Worm (Caenorhabditis elegans) whole organism, late embryonic: ENCODE measurements around the gene M04D8.8.

Experiments
- F13H6.1 ChIP-seq: sonication (generic microtip); optimal IDR thresholded peaks from 2 replicates; lab custom pipeline; 2016; ENCODE audit warnings: missing genetic modification characterization, missing compliant biosample characterization
- K02D7.2 ChIP-seq: sonication (generic microtip); optimal IDR thresholded peaks from 2 replicates; lab custom pipeline; 2017; ENCODE audit warnings: mild to moderate bottlenecking, missing genetic modification characterization, missing compliant biosample characterization
- K09A11.1 ChIP-seq: sonication (generic microtip); optimal IDR thresholded peaks from 2 replicates; lab custom pipeline; 2017; ENCODE audit warnings: antibody characterized with exemption, mild to moderate bottlenecking, missing genetic modification characterization, missing compliant biosample characterization; ENCODE audit not compliant: insufficient read depth
- Y22D7AL.16 ChIP-seq: sonication (generic microtip); optimal IDR thresholded peaks from 2 replicates; lab custom pipeline; 2016; ENCODE audit warnings: missing genetic modification characterization, missing compliant biosample characterization
- ahr-1 ChIP-seq: sonication (generic microtip); optimal IDR thresholded peaks from 2 replicates; lab custom pipeline; 2016; ENCODE audit warnings: missing genetic modification characterization, missing compliant biosample characterization
- ama-1 ChIP-seq: fragments of 150-350 bp; optimal IDR thresholded peaks from 2 replicates; lab custom pipeline; 2014
- ceh-18 ChIP-seq: sonication (generic microtip); optimal IDR thresholded peaks from 2 replicates; lab custom pipeline; 2016; ENCODE audit warnings: missing genetic modification characterization, missing compliant biosample characterization
- ceh-19 ChIP-seq: fragments of 200-800 bp; sonication (Bioruptor generic); optimal IDR thresholded peaks from 2 replicates; lab custom pipeline; 2018; ENCODE audit warnings: mild to moderate bottlenecking, missing genetic modification characterization, missing compliant biosample characterization
- ceh-2 ChIP-seq: sonication (generic microtip); optimal IDR thresholded peaks from 2 replicates; lab custom pipeline; 2016; ENCODE audit warnings: missing genotype, missing genetic modification characterization, missing compliant biosample characterization
- ceh-24 ChIP-seq: sonication (generic microtip); optimal IDR thresholded peaks from 2 replicates; lab custom pipeline; 2016; ENCODE audit warnings: mild to moderate bottlenecking, missing genetic modification characterization, missing compliant biosample characterization
- ceh-31 ChIP-seq: sonication (generic microtip); optimal IDR thresholded peaks from 2 replicates; lab custom pipeline; 2016; ENCODE audit warnings: missing genetic modification characterization, missing compliant biosample characterization
- ceh-45 ChIP-seq: fragments of 200-800 bp; sonication (Bioruptor generic); IDR thresholded peaks from 2 replicates; pipeline ENCODE4 v1.3.6; 2022; ENCODE audit warnings: missing genetic modification reagents, missing genetic modification characterization, missing compliant biosample characterization
- ceh-48 ChIP-seq: sonication (generic microtip); optimal IDR thresholded peaks from 2 replicates; lab custom pipeline; 2016; ENCODE audit warnings: missing genetic modification characterization, inconsistent platforms, missing compliant biosample characterization
- ceh-6 ChIP-seq: fragments of 200-800 bp; sonication (Bioruptor generic); optimal IDR thresholded peaks from 2 replicates; lab custom pipeline; 2018; ENCODE audit warnings: mild to moderate bottlenecking, missing genetic modification characterization, missing compliant biosample characterization
- ceh-9 ChIP-seq: sonication (generic microtip); optimal IDR thresholded peaks from 2 replicates; lab custom pipeline; 2016; ENCODE audit warnings: mild to moderate bottlenecking, missing genetic modification characterization, inconsistent platforms, missing compliant biosample characterization
- dmd-4 ChIP-seq: sonication (generic microtip); optimal IDR thresholded peaks from 2 replicates; lab custom pipeline; 2016; ENCODE audit warnings: borderline replicate concordance, missing genetic modification characterization, missing compliant biosample characterization
- elt-2 ChIP-seq: sonication (generic microtip); optimal IDR thresholded peaks from 2 replicates; lab custom pipeline; 2016; ENCODE audit warnings: missing genetic modification reagents, missing genetic modification characterization, missing compliant biosample characterization
- elt-4 ChIP-seq: sonication (generic microtip); optimal IDR thresholded peaks from 2 replicates; lab custom pipeline; 2016; ENCODE audit warnings: missing genetic modification characterization, missing compliant biosample characterization
- ets-4 ChIP-seq: sonication (generic microtip); optimal IDR thresholded peaks from 2 replicates; lab custom pipeline; 2016; ENCODE audit warnings: missing genetic modification characterization, missing compliant biosample characterization
- eyg-1 ChIP-seq: sonication (generic microtip); optimal IDR thresholded peaks from 2 replicates; lab custom pipeline; 2016; ENCODE audit warnings: missing genotype, missing genetic modification characterization, missing compliant biosample characterization
- fax-1 ChIP-seq: sonication (generic microtip); optimal IDR thresholded peaks from 2 replicates; lab custom pipeline; 2016; ENCODE audit warnings: missing genotype, missing genetic modification characterization, missing compliant biosample characterization
- gmeb-2 ChIP-seq: sonication (generic microtip); optimal IDR thresholded peaks from 2 replicates; lab custom pipeline; 2016; ENCODE audit warnings: missing genetic modification characterization, inconsistent platforms, missing compliant biosample characterization
- hlh-15 ChIP-seq: sonication (generic microtip); optimal IDR thresholded peaks from 2 replicates; lab custom pipeline; 2016; ENCODE audit warnings: missing genetic modification characterization, missing compliant biosample characterization
- hlh-30 ChIP-seq: sonication (generic microtip); optimal IDR thresholded peaks from 2 replicates; lab custom pipeline; 2017; ENCODE audit warnings: antibody characterized with exemption, missing genetic modification characterization, missing compliant biosample characterization; ENCODE audit not compliant: insufficient read depth
- hlh-6 ChIP-seq: sonication (generic microtip); optimal IDR thresholded peaks from 2 replicates; lab custom pipeline; 2016; ENCODE audit warnings: missing genotype, missing genetic modification characterization, missing compliant biosample characterization
- hlh-8 ChIP-seq: sonication (generic microtip); optimal IDR thresholded peaks from 2 replicates; lab custom pipeline; 2016; ENCODE audit warnings: missing genotype, missing genetic modification characterization, missing compliant biosample characterization
- lim-6 ChIP-seq: sonication (generic microtip); optimal IDR thresholded peaks from 2 replicates; lab custom pipeline; 2016; ENCODE audit warnings: missing genetic modification characterization, missing compliant biosample characterization
- madf-2 ChIP-seq: sonication (generic microtip); optimal IDR thresholded peaks from 2 replicates; lab custom pipeline; 2017; ENCODE audit warnings: missing genetic modification characterization, missing compliant biosample characterization
- pag-3 ChIP-seq: sonication (generic microtip); optimal IDR thresholded peaks from 2 replicates; lab custom pipeline; 2016; ENCODE audit warnings: missing compliant biosample characterization, missing genetic modification characterization, borderline replicate concordance
- pax-1 ChIP-seq: fragments of 150-350 bp; optimal IDR thresholded peaks from 2 replicates; lab custom pipeline; 2014; ENCODE audit warnings: missing biosample characterization, missing genetic modification characterization
- pha-4 ChIP-seq: fragments of 150-350 bp; optimal IDR thresholded peaks from 2 replicates; lab custom pipeline; 2018; ENCODE audit warnings: missing biosample characterization, missing genetic modification reagents, missing genetic modification characterization
- pros-1 ChIP-seq: fragments of 150-350 bp; optimal IDR thresholded peaks from 2 replicates; lab custom pipeline; 2014; ENCODE audit warnings: missing biosample characterization, missing genetic modification reagents, missing genetic modification characterization
- ref-2 ChIP-seq: sonication (generic microtip); optimal IDR thresholded peaks from 2 replicates; lab custom pipeline; 2016; ENCODE audit warnings: missing genetic modification characterization, missing compliant biosample characterization
- sdc-2 ChIP-seq: sonication (generic microtip); optimal IDR thresholded peaks from 2 replicates; lab custom pipeline; 2016; ENCODE audit warnings: missing genotype, missing genetic modification characterization, missing compliant biosample characterization
- sox-2 ChIP-seq: fragments of 200-800 bp; sonication (Bioruptor generic); IDR thresholded peaks from 2 replicates; pipeline ENCODE4 v1.3.6; 2022; ENCODE audit warnings: missing genetic modification reagents, missing genetic modification characterization, missing compliant biosample characterization
- sox-4 ChIP-seq: sonication (generic microtip); optimal IDR thresholded peaks from 2 replicates; lab custom pipeline; 2017; ENCODE audit warnings: mild to moderate bottlenecking, missing genetic modification characterization, inconsistent platforms, missing compliant biosample characterization
- syd-9 ChIP-seq: sonication (generic microtip); optimal IDR thresholded peaks from 2 replicates; lab custom pipeline; 2016; ENCODE audit warnings: mild to moderate bottlenecking, missing genetic modification characterization, moderate library complexity, missing compliant biosample characterization
- tbx-7 ChIP-seq: sonication (generic microtip); optimal IDR thresholded peaks from 2 replicates; lab custom pipeline; 2016; ENCODE audit warnings: missing genotype, missing genetic modification characterization, missing compliant biosample characterization
- ttx-3 ChIP-seq: sonication (generic microtip); optimal IDR thresholded peaks from 2 replicates; lab custom pipeline; 2016; ENCODE audit warnings: missing genetic modification reagents, missing genetic modification characterization, missing compliant biosample characterization
- unc-3 ChIP-seq, 2 experiments: fragments of 200-800 bp in 1 of 2; sonication (Bioruptor generic) in 1 of 2; sonication (generic microtip) in 1 of 2; conservative IDR thresholded peaks in 1 of 2; optimal IDR thresholded peaks in 1 of 2; 2 replicates each; pipeline versions ENCODE4 v1.3.6 to Lab custom; 2016 to 2022; ENCODE audit warnings: missing compliant biosample characterization in 2 of 2, missing genetic modification characterization in 2 of 2, missing genetic modification reagents in 1 of 2
- unc-86 ChIP-seq: sonication (generic microtip); optimal IDR thresholded peaks from 2 replicates; lab custom pipeline; 2016; ENCODE audit warnings: missing genetic modification characterization, missing compliant biosample characterization

M04D8.8 gene

ce11 chrIII:9991324-9991723 lies 42.7 kb upstream of the M04D8.8 start:
- TF ChIP-seq K09A11.1 (tag; lab: Kevin White, UChicago) (no peak), ceh-18 (tag; lab: Kevin White, UChicago) (no peak), pax-1 (tag; lab: Kevin White, UChicago) (no peak), dmd-4 (no peak), ceh-31 (no peak), hlh-6 (tag; lab: Kevin White, UChicago) (no peak), ahr-1 (no peak), pag-3 (tag; lab: Kevin White, UChicago) (no peak), sox-4 (tag; lab: Kevin White, UChicago) (no peak), hlh-30 (tag; lab: Kevin White, UChicago) (no peak), ceh-19 (GFP tag; lab: Kevin White, UChicago) (no peak), ceh-2 (tag; lab: Kevin White, UChicago) (no peak), ceh-45 (no peak), ets-4 (tag; lab: Kevin White, UChicago) (no peak), ceh-24 (no peak), lim-6 (tag; lab: Kevin White, UChicago) (no peak), tbx-7 (no peak), hlh-8 (tag; lab: Kevin White, UChicago) (no peak), ceh-48 (no peak)
- TF ChIP-seq, all 69 proteins: peak for 0

- TF ChIP-seq ttx-3 = no peak
- no peak for TF ChIP-seq ets-4 (tag; lab: Kevin White, UChicago)
- no peak for TF ChIP-seq Y22D7AL.16 (tag; lab: Kevin White, UChicago)
- TF ChIP-seq ama-1 (lab: Kevin White, UChicago) = no peak
- TF ChIP-seq pros-1 = no peak
- no peak for TF ChIP-seq fax-1 (tag; lab: Kevin White, UChicago)
- no peak for TF ChIP-seq ceh-2 (tag; lab: Kevin White, UChicago)
- no peak for TF ChIP-seq ref-2
- no peak for TF ChIP-seq elt-2 (tag; lab: Kevin White, UChicago)
- TF ChIP-seq ceh-18 (tag; lab: Kevin White, UChicago) = no peak
- TF ChIP-seq elt-4 (tag; lab: Kevin White, UChicago) = no peak
Measured at ce11 chrIII:9993535-9993934, 40.4 kb upstream of the M04D8.8 start, which contains the start of gene C05B5.4. C05B5.4 (plus strand) TSS chrIII:9993885.

- TF ChIP-seq ceh-45 (no peak), hlh-6 (tag; lab: Kevin White, UChicago) (no peak), hlh-30 (tag; lab: Kevin White, UChicago) (no peak), ceh-9 (tag; lab: Kevin White, UChicago) (no peak), K02D7.2 (no peak), sox-2 (no peak), unc-86 (tag; lab: Kevin White, UChicago) (no peak), madf-2 (tag; lab: Kevin White, UChicago) (no peak), F13H6.1 (no peak)
- TF ChIP-seq, all 69 proteins: peak for 0
Measured at ce11 chrIII:9997890-9998289, 36.1 kb upstream of the M04D8.8 start, which contains the start of gene pqn-8. pqn-8 (minus strand) TSS chrIII:9997990.

- TF ChIP-seq pax-1 (tag; lab: Kevin White, UChicago) (no peak), hlh-15 (tag; lab: Kevin White, UChicago) (no peak), fax-1 (tag; lab: Kevin White, UChicago) (no peak), sdc-2 (tag; lab: Kevin White, UChicago) (no peak), lim-6 (tag; lab: Kevin White, UChicago) (no peak), unc-3 (GFP tag; conservative IDR thresholded peaks at IDR 0.05; lab: Robert Waterston, UW) (no peak), unc-3 (tag; optimal IDR thresholded peaks at IDR 0.05; lab: Kevin White, UChicago) (no peak), ceh-6 (no peak), syd-9 (tag; lab: Kevin White, UChicago) (no peak), gmeb-2 (no peak), madf-2 (tag; lab: Kevin White, UChicago) (no peak), eyg-1 (no peak), K02D7.2 (no peak), pha-4 (tag; lab: Kevin White, UChicago) (no peak), sox-4 (tag; lab: Kevin White, UChicago) (no peak)
Measured at ce11 chrIII:9999235-9999634, 34.7 kb upstream of the M04D8.8 start, which contains the start of gene C05B5.17. C05B5.17 (minus strand) TSS chrIII:9999335.
